Worm (Caenorhabditis elegans) whole organism, late embryonic: ENCODE data around the gene B0281.1.

Source experiments
- C08G9.2 ChIP-seq: sonication (generic microtip); optimal IDR thresholded peaks from 2 replicates; lab custom pipeline; 2016; ENCODE audit warnings: mild to moderate bottlenecking, missing genetic modification characterization, moderate library complexity, missing compliant biosample characterization
- F13H6.1 ChIP-seq: sonication (generic microtip); optimal IDR thresholded peaks from 2 replicates; lab custom pipeline; 2016; ENCODE audit warnings: missing genetic modification characterization, missing compliant biosample characterization
- K02D7.2 ChIP-seq: sonication (generic microtip); optimal IDR thresholded peaks from 2 replicates; lab custom pipeline; 2017; ENCODE audit warnings: mild to moderate bottlenecking, missing genetic modification characterization, missing compliant biosample characterization
- Y22D7AL.16 ChIP-seq: sonication (generic microtip); optimal IDR thresholded peaks from 2 replicates; lab custom pipeline; 2016; ENCODE audit warnings: missing genetic modification characterization, missing compliant biosample characterization
- ama-1 ChIP-seq: fragments of 150-350 bp; optimal IDR thresholded peaks from 2 replicates; lab custom pipeline; 2014
- ceh-18 ChIP-seq: sonication (generic microtip); optimal IDR thresholded peaks from 2 replicates; lab custom pipeline; 2016; ENCODE audit warnings: missing genetic modification characterization, missing compliant biosample characterization
- ceh-19 ChIP-seq: fragments of 200-800 bp; sonication (Bioruptor generic); optimal IDR thresholded peaks from 2 replicates; lab custom pipeline; 2018; ENCODE audit warnings: mild to moderate bottlenecking, missing genetic modification characterization, missing compliant biosample characterization
- ceh-22 ChIP-seq: sonication (generic microtip); optimal IDR thresholded peaks from 2 replicates; lab custom pipeline; 2017; ENCODE audit warnings: missing biosample characterization, missing genetic modification characterization
- ceh-24 ChIP-seq: sonication (generic microtip); optimal IDR thresholded peaks from 2 replicates; lab custom pipeline; 2016; ENCODE audit warnings: mild to moderate bottlenecking, missing genetic modification characterization, missing compliant biosample characterization
- ceh-30 ChIP-seq: fragments of 150-350 bp; optimal IDR thresholded peaks from 2 replicates; lab custom pipeline; 2014; ENCODE audit warnings: missing biosample characterization, missing genetic modification characterization
- ceh-31 ChIP-seq: sonication (generic microtip); optimal IDR thresholded peaks from 2 replicates; lab custom pipeline; 2016; ENCODE audit warnings: missing genetic modification characterization, missing compliant biosample characterization
- ceh-34 ChIP-seq: sonication (generic microtip); optimal IDR thresholded peaks from 2 replicates; lab custom pipeline; 2016; ENCODE audit warnings: mild to moderate bottlenecking, missing genetic modification characterization, missing compliant biosample characterization
- ceh-45 ChIP-seq: fragments of 200-800 bp; sonication (Bioruptor generic); IDR thresholded peaks from 2 replicates; pipeline ENCODE4 v1.3.6; 2022; ENCODE audit warnings: missing genetic modification reagents, missing genetic modification characterization, missing compliant biosample characterization
- ceh-48 ChIP-seq: sonication (generic microtip); optimal IDR thresholded peaks from 2 replicates; lab custom pipeline; 2016; ENCODE audit warnings: missing genetic modification characterization, inconsistent platforms, missing compliant biosample characterization
- dmd-4 ChIP-seq: sonication (generic microtip); optimal IDR thresholded peaks from 2 replicates; lab custom pipeline; 2016; ENCODE audit warnings: borderline replicate concordance, missing genetic modification characterization, missing compliant biosample characterization
- dve-1 ChIP-seq: sonication (generic microtip); optimal IDR thresholded peaks from 2 replicates; lab custom pipeline; 2017; ENCODE audit warnings: antibody characterized with exemption, mild to moderate bottlenecking, missing genetic modification characterization, missing compliant biosample characterization
- elt-2 ChIP-seq: sonication (generic microtip); optimal IDR thresholded peaks from 2 replicates; lab custom pipeline; 2016; ENCODE audit warnings: missing genetic modification reagents, missing genetic modification characterization, missing compliant biosample characterization
- ets-4 ChIP-seq: sonication (generic microtip); optimal IDR thresholded peaks from 2 replicates; lab custom pipeline; 2016; ENCODE audit warnings: missing genetic modification characterization, missing compliant biosample characterization
- eyg-1 ChIP-seq: sonication (generic microtip); optimal IDR thresholded peaks from 2 replicates; lab custom pipeline; 2016; ENCODE audit warnings: missing genotype, missing genetic modification characterization, missing compliant biosample characterization
- fax-1 ChIP-seq: sonication (generic microtip); optimal IDR thresholded peaks from 2 replicates; lab custom pipeline; 2016; ENCODE audit warnings: missing genotype, missing genetic modification characterization, missing compliant biosample characterization
- fkh-10 ChIP-seq: fragments of 150-350 bp; optimal IDR thresholded peaks from 2 replicates; lab custom pipeline; 2014; ENCODE audit warnings: missing biosample characterization, missing genetic modification reagents, missing genetic modification characterization
- fkh-6 ChIP-seq: sonication (generic microtip); optimal IDR thresholded peaks from 2 replicates; lab custom pipeline; 2016; ENCODE audit warnings: missing genetic modification characterization, missing compliant biosample characterization
- hlh-15 ChIP-seq: sonication (generic microtip); optimal IDR thresholded peaks from 2 replicates; lab custom pipeline; 2016; ENCODE audit warnings: missing genetic modification characterization, missing compliant biosample characterization
- hlh-30 ChIP-seq: sonication (generic microtip); optimal IDR thresholded peaks from 2 replicates; lab custom pipeline; 2017; ENCODE audit warnings: antibody characterized with exemption, missing genetic modification characterization, missing compliant biosample characterization; ENCODE audit not compliant: insufficient read depth
- hlh-6 ChIP-seq: sonication (generic microtip); optimal IDR thresholded peaks from 2 replicates; lab custom pipeline; 2016; ENCODE audit warnings: missing genotype, missing genetic modification characterization, missing compliant biosample characterization
- madf-2 ChIP-seq: sonication (generic microtip); optimal IDR thresholded peaks from 2 replicates; lab custom pipeline; 2017; ENCODE audit warnings: missing genetic modification characterization, missing compliant biosample characterization
- nhr-11 ChIP-seq: fragments of 150-350 bp; optimal IDR thresholded peaks from 2 replicates; lab custom pipeline; 2014; ENCODE audit warnings: missing biosample characterization, missing genetic modification characterization
- nhr-232 ChIP-seq: sonication (generic microtip); optimal IDR thresholded peaks from 2 replicates; lab custom pipeline; 2016; ENCODE audit warnings: missing genetic modification characterization, missing compliant biosample characterization
- odd-2 ChIP-seq: sonication (generic microtip); optimal IDR thresholded peaks from 2 replicates; lab custom pipeline; 2017; ENCODE audit warnings: antibody characterized with exemption, mild to moderate bottlenecking, missing genetic modification characterization, missing compliant biosample characterization
- pat-9 ChIP-seq: fragments of 200-800 bp; sonication (Bioruptor generic); optimal IDR thresholded peaks from 2 replicates; lab custom pipeline; 2018; ENCODE audit warnings: mild to moderate bottlenecking, missing genetic modification characterization, moderate library complexity, missing compliant biosample characterization
- pax-1 ChIP-seq: fragments of 150-350 bp; optimal IDR thresholded peaks from 2 replicates; lab custom pipeline; 2014; ENCODE audit warnings: missing biosample characterization, missing genetic modification characterization
- pha-2 ChIP-seq: sonication (generic microtip); optimal IDR thresholded peaks from 2 replicates; lab custom pipeline; 2017; ENCODE audit warnings: mild to moderate bottlenecking, missing genetic modification characterization, missing compliant biosample characterization
- pqm-1 ChIP-seq: sonication (generic microtip); optimal IDR thresholded peaks from 2 replicates; lab custom pipeline; 2016; ENCODE audit warnings: missing genetic modification characterization, missing compliant biosample characterization
- ref-2 ChIP-seq: sonication (generic microtip); optimal IDR thresholded peaks from 2 replicates; lab custom pipeline; 2016; ENCODE audit warnings: missing genetic modification characterization, missing compliant biosample characterization
- sox-4 ChIP-seq: sonication (generic microtip); optimal IDR thresholded peaks from 2 replicates; lab custom pipeline; 2017; ENCODE audit warnings: mild to moderate bottlenecking, missing genetic modification characterization, inconsistent platforms, missing compliant biosample characterization
- ttx-3 ChIP-seq: sonication (generic microtip); optimal IDR thresholded peaks from 2 replicates; lab custom pipeline; 2016; ENCODE audit warnings: missing genetic modification reagents, missing genetic modification characterization, missing compliant biosample characterization
- unc-3 ChIP-seq, 2 experiments: fragments of 200-800 bp in 1 of 2; sonication (Bioruptor generic) in 1 of 2; sonication (generic microtip) in 1 of 2; conservative IDR thresholded peaks in 1 of 2; optimal IDR thresholded peaks in 1 of 2; 2 replicates each; pipeline versions ENCODE4 v1.3.6 to Lab custom; 2016 to 2022; ENCODE audit warnings: missing compliant biosample characterization in 2 of 2, missing genetic modification characterization in 2 of 2, missing genetic modification reagents in 1 of 2
- zip-5 ChIP-seq: sonication (generic microtip); optimal IDR thresholded peaks from 2 replicates; lab custom pipeline; 2016; ENCODE audit warnings: missing genetic modification characterization, missing compliant biosample characterization

Gene B0281.1

ce11 chrII:2295817-2296315 lies 17.0 kb upstream of the B0281.1 start, which contains the start of gene fbxc-25:
fbxc-25 (minus strand) TSS chrII:2296265.
- no peak for TF ChIP-seq ceh-45
- TF ChIP-seq C08G9.2 (tag; lab: Kevin White, UChicago): no peak
- no peak for TF ChIP-seq ets-4
- no peak for TF ChIP-seq odd-2 (tag; lab: Kevin White, UChicago)
- no peak for TF ChIP-seq F13H6.1 (tag; lab: Kevin White, UChicago)
- no peak for TF ChIP-seq pqm-1
- TF ChIP-seq ref-2 (tag; lab: Kevin White, UChicago): no peak
- TF ChIP-seq dmd-4: no peak
- TF ChIP-seq pat-9 (tag; lab: Kevin White, UChicago): no peak
- TF ChIP-seq hlh-30 (tag; lab: Kevin White, UChicago): no peak
- no peak for TF ChIP-seq fkh-6 (tag; lab: Kevin White, UChicago)
- no peak for TF ChIP-seq sox-4
- no peak for TF ChIP-seq ceh-31
- TF ChIP-seq dve-1 (tag; lab: Kevin White, UChicago): no peak
- TF ChIP-seq, all 69 proteins: peak for 0

ce11 chrII:2298742-2299141 lies 14.1 kb upstream of the B0281.1 start, which contains the start of gene B0281.4:
B0281.4 (minus strand) TSS chrII:2298842.
- no peak for TF ChIP-seq pat-9 (tag; lab: Kevin White, UChicago)
- TF ChIP-seq elt-2: no peak
- TF ChIP-seq ceh-30 (tag; lab: Kevin White, UChicago): no peak
- TF ChIP-seq hlh-15 (tag; lab: Kevin White, UChicago): no peak
- no peak for TF ChIP-seq fax-1 (tag; lab: Kevin White, UChicago)
- no peak for TF ChIP-seq ceh-19
- no peak for TF ChIP-seq ceh-22 (tag; lab: Kevin White, UChicago)

- no peak for TF ChIP-seq fax-1 (tag; lab: Kevin White, UChicago)
- no peak for TF ChIP-seq pha-2 (tag; lab: Kevin White, UChicago)
- no peak for TF ChIP-seq ceh-18
- TF ChIP-seq fkh-6 (tag; lab: Kevin White, UChicago): no peak
- TF ChIP-seq nhr-11: no peak
- no peak for TF ChIP-seq madf-2 (tag; lab: Kevin White, UChicago)
- no peak for TF ChIP-seq zip-5 (tag; lab: Kevin White, UChicago)
- TF ChIP-seq pat-9 (tag; lab: Kevin White, UChicago): no peak
- no peak for TF ChIP-seq ceh-48
- no peak for TF ChIP-seq elt-2
- no peak for TF ChIP-seq K02D7.2 (tag; lab: Kevin White, UChicago)
- TF ChIP-seq hlh-15 (tag; lab: Kevin White, UChicago): no peak
- no peak for TF ChIP-seq eyg-1 (tag; lab: Kevin White, UChicago)
- TF ChIP-seq dve-1 (tag; lab: Kevin White, UChicago): no peak
- TF ChIP-seq hlh-6 (tag; lab: Kevin White, UChicago): no peak
- no peak for TF ChIP-seq ceh-45
- TF ChIP-seq ets-4: no peak
- TF ChIP-seq ttx-3 (tag; lab: Kevin White, UChicago): no peak
- no peak for TF ChIP-seq odd-2 (tag; lab: Kevin White, UChicago)
- TF ChIP-seq C08G9.2 (tag; lab: Kevin White, UChicago): no peak
- TF ChIP-seq, all 69 proteins: peak for 0
Observed at ce11 chrII:2300861-2301260, 12.0 kb upstream of the B0281.1 start, which contains the start of gene B0281.5. B0281.5 (minus strand) TSS chrII:2300961.

ce11 chrII:2302330-2302729 lies 10.5 kb upstream of the B0281.1 start, which contains the start of gene B0281.6:
B0281.6 (minus strand) TSS chrII:2302430.
- TF ChIP-seq pha-2 (tag; lab: Kevin White, UChicago) (no peak), Y22D7AL.16 (tag; lab: Kevin White, UChicago) (no peak), pqm-1 (no peak), ama-1 (lab: Kevin White, UChicago) (no peak), ceh-22 (tag; lab: Kevin White, UChicago) (no peak), ttx-3 (tag; lab: Kevin White, UChicago) (no peak), ceh-24 (tag; lab: Kevin White, UChicago) (no peak), F13H6.1 (tag; lab: Kevin White, UChicago) (no peak), fkh-10 (GFP tag; lab: Kevin White, UChicago) (no peak), nhr-232 (no peak), ceh-19 (no peak), pat-9 (tag; lab: Kevin White, UChicago) (no peak), pax-1 (tag; lab: Kevin White, UChicago) (no peak), hlh-15 (tag; lab: Kevin White, UChicago) (no peak), ceh-34 (no peak), unc-3 (GFP tag; conservative IDR thresholded peaks at IDR 0.05; lab: Robert Waterston, UW) (no peak), unc-3 (tag; optimal IDR thresholded peaks at IDR 0.05; lab: Kevin White, UChicago) (no peak)
- TF ChIP-seq, all 69 proteins: peak for 0
